Fruit fly (Drosophila melanogaster) whole organism, embryonic: ENCODE results near the gene Dhdds.
A peak's percentile ranks its signal among the peaks of the same experiment; 100 is the strongest.

Source experiments
- Antp ChIP-seq: fragments of 200-800 bp; sonication (Bioruptor generic); optimal IDR thresholded peaks from 3 replicates; lab custom pipeline; 2016; ENCODE audit warnings: missing biosample characterization, missing genetic modification characterization
- CG1024 ChIP-seq: fragments of 200-800 bp; sonication (Bioruptor generic); IDR thresholded peaks from 2 replicates; pipeline ENCODE4 v1.3.6; 2022; ENCODE audit warnings: missing biosample characterization, missing genetic modification characterization
- CG10321 ChIP-seq: fragments of 200-800 bp; sonication (Bioruptor generic); IDR thresholded peaks from 2 replicates; pipeline ENCODE4 v1.3.6; 2022; ENCODE audit warnings: missing biosample characterization, missing genetic modification characterization
- CG13775 ChIP-seq: fragments of 200-800 bp; sonication (Bioruptor generic); optimal IDR thresholded peaks from 3 replicates; lab custom pipeline; 2017; ENCODE audit warnings: missing biosample characterization, mild to moderate bottlenecking, missing genetic modification characterization
- CG15479 ChIP-seq: fragments of 200-800 bp; sonication (Bioruptor generic); optimal IDR thresholded peaks from 3 replicates; lab custom pipeline; 2019; ENCODE audit warnings: missing biosample characterization, mild to moderate bottlenecking, missing genetic modification characterization, moderate library complexity
- CG17912 ChIP-seq: fragments of 200-800 bp; sonication (Bioruptor generic); optimal IDR thresholded peaks from 2 replicates; lab custom pipeline; 2018; ENCODE audit warnings: missing biosample characterization, mild to moderate bottlenecking, missing genetic modification characterization
- CG18011 ChIP-seq: fragments of 200-800 bp; sonication (Bioruptor generic); optimal IDR thresholded peaks from 2 replicates; lab custom pipeline; 2017; ENCODE audit warnings: missing biosample characterization, missing genetic modification characterization, mild to moderate bottlenecking, moderate library complexity, missing genotype
- CG2120 ChIP-seq: fragments of 200-800 bp; sonication (Bioruptor generic); optimal IDR thresholded peaks from 3 replicates; lab custom pipeline; 2016; ENCODE audit warnings: missing biosample characterization, missing genetic modification characterization
- CG2678 ChIP-seq: fragments of 200-800 bp; sonication (Bioruptor generic); optimal IDR thresholded peaks from 3 replicates; lab custom pipeline; 2019; ENCODE audit warnings: missing biosample characterization, mild to moderate bottlenecking, missing genetic modification characterization, moderate library complexity
- CG34224 ChIP-seq: fragments of 200-800 bp; sonication (Bioruptor generic); IDR thresholded peaks from 3 replicates; pipeline ENCODE4 v1.3.6; 2022; ENCODE audit warnings: missing biosample characterization, missing genetic modification characterization; ENCODE audit not compliant: partially characterized antibody
- CG3847 ChIP-seq: fragments of 200-800 bp; sonication (Bioruptor generic); IDR thresholded peaks from 2 replicates; pipeline ENCODE4 v1.3.6; 2022; ENCODE audit warnings: missing biosample characterization, missing genetic modification characterization
- CG3995 ChIP-seq: fragments of 200-800 bp; sonication (Bioruptor generic); optimal IDR thresholded peaks from 3 replicates; lab custom pipeline; 2016; ENCODE audit warnings: missing biosample characterization, missing genetic modification characterization
- CG5180 ChIP-seq: fragments of 200-800 bp; sonication (Bioruptor generic); optimal IDR thresholded peaks from 3 replicates; lab custom pipeline; 2017; ENCODE audit warnings: missing biosample characterization, missing genetic modification characterization, mild to moderate bottlenecking, moderate library complexity, missing genetic modification reagents
- CG6689 ChIP-seq: fragments of 200-800 bp; sonication (Bioruptor generic); IDR thresholded peaks from 2 replicates; pipeline ENCODE4 v1.3.6; 2022; ENCODE audit warnings: missing biosample characterization, missing genetic modification characterization
- CG6765 ChIP-seq: fragments of 200-800 bp; sonication (Bioruptor generic); optimal IDR thresholded peaks from 3 replicates; lab custom pipeline; 2017; ENCODE audit warnings: missing biosample characterization, mild to moderate bottlenecking, missing genetic modification characterization
- CG6813 ChIP-seq: fragments of 200-800 bp; sonication (Bioruptor generic); optimal IDR thresholded peaks from 2 replicates; lab custom pipeline; 2017; ENCODE audit warnings: missing biosample characterization, missing genetic modification characterization, mild to moderate bottlenecking, moderate library complexity, missing genetic modification reagents
- CG7357 ChIP-seq: fragments of 200-800 bp; sonication (Bioruptor generic); IDR thresholded peaks from 3 replicates; pipeline ENCODE4 v1.3.6; 2022; ENCODE audit warnings: missing biosample characterization, missing genetic modification characterization
- CG7987 ChIP-seq: fragments of 200-800 bp; sonication (Bioruptor generic); optimal IDR thresholded peaks from 2 replicates; lab custom pipeline; 2018; ENCODE audit warnings: missing biosample characterization, mild to moderate bottlenecking, missing genetic modification characterization, moderate library complexity
- CG8281 ChIP-seq: fragments of 200-800 bp; sonication (Bioruptor generic); optimal IDR thresholded peaks from 2 replicates; lab custom pipeline; 2018; ENCODE audit warnings: missing biosample characterization, mild to moderate bottlenecking, missing genetic modification characterization, moderate library complexity
- CG8290 ChIP-seq, 3 experiments: fragments of 200-800 bp; sonication (Bioruptor generic); optimal IDR thresholded peaks; 2 replicates each; lab custom pipeline; 2016 to 2019; ENCODE audit warnings: missing biosample characterization in 3 of 3, missing genetic modification characterization in 3 of 3, mild to moderate bottlenecking in 2 of 3, moderate library complexity in 1 of 3
- CG8944 ChIP-seq: fragments of 200-800 bp; sonication (Bioruptor generic); optimal IDR thresholded peaks from 3 replicates; lab custom pipeline; 2016; ENCODE audit warnings: missing biosample characterization, missing genetic modification characterization
- Doc2 ChIP-seq: fragments of 200-800 bp; sonication (Bioruptor generic); IDR thresholded peaks from 2 replicates; pipeline ENCODE4 v1.3.6; 2022; ENCODE audit warnings: missing biosample characterization, missing genetic modification characterization
- Drgx ChIP-seq: fragments of 200-800 bp; sonication (Bioruptor generic); IDR thresholded peaks from 2 replicates; pipeline ENCODE4 v1.3.6; 2022; ENCODE audit warnings: missing biosample characterization, missing genetic modification characterization
- E2f2 ChIP-seq: fragments of 200-800 bp; sonication (Bioruptor generic); IDR thresholded peaks from 2 replicates; pipeline ENCODE4 v1.3.6; 2022; ENCODE audit warnings: missing biosample characterization, missing genetic modification characterization
- Eip74EF ChIP-seq, 2 experiments: fragments of 200-800 bp in 1 of 2; fragments of >200 bp in 1 of 2; sonication (Bioruptor generic) in 1 of 2; optimal IDR thresholded peaks; 2 replicates each; lab custom pipeline; 2017 to 2019; ENCODE audit warnings: missing biosample characterization in 2 of 2, missing genetic modification characterization in 2 of 2, mild to moderate bottlenecking in 1 of 2, moderate library complexity in 1 of 2
- Elba2 ChIP-seq: fragments of 200-800 bp; sonication (Bioruptor generic); optimal IDR thresholded peaks from 3 replicates; lab custom pipeline; 2016; ENCODE audit warnings: missing biosample characterization, missing genetic modification characterization
- Ets65A ChIP-seq: fragments of 200-800 bp; sonication (Bioruptor generic); peaks from one replicate; lab custom pipeline; 2016; ENCODE audit warnings: missing biosample characterization, missing genetic modification characterization
- Hr78 ChIP-seq, 2 experiments: fragments of 200-800 bp in 1 of 2; fragments of >200 bp in 1 of 2; sonication (Bioruptor generic) in 1 of 2; optimal IDR thresholded peaks; 2 replicates each; lab custom pipeline; 2017 to 2019; ENCODE audit warnings: missing biosample characterization in 2 of 2, missing genetic modification characterization in 2 of 2, mild to moderate bottlenecking in 1 of 2, moderate library complexity in 1 of 2
- Lpt ChIP-seq: fragments of >200 bp; optimal IDR thresholded peaks from 2 replicates; lab custom pipeline; 2018; ENCODE audit warnings: missing biosample characterization, missing genetic modification characterization
- Max ChIP-seq: fragments of 200-800 bp; sonication (Bioruptor generic); optimal IDR thresholded peaks from 2 replicates; lab custom pipeline; 2016; ENCODE audit warnings: missing biosample characterization, mild to moderate bottlenecking, missing genetic modification characterization
- Mes4 ChIP-seq: fragments of 200-800 bp; sonication (Bioruptor generic); optimal IDR thresholded peaks from 2 replicates; lab custom pipeline; 2016; ENCODE audit warnings: missing biosample characterization, missing genetic modification characterization
- Ravus ChIP-seq: fragments of 200-800 bp; sonication (Bioruptor generic); IDR thresholded peaks from 2 replicates; pipeline ENCODE4 v1.3.6; 2022; ENCODE audit warnings: missing biosample characterization, missing genetic modification characterization
- Stat92E ChIP-seq, 3 experiments: fragments of >200 bp in 2 of 3; fragments of 200-800 bp in 1 of 3; sonication (Bioruptor generic) in 1 of 3; optimal IDR thresholded peaks; 2 replicates each; lab custom pipeline; 2017 to 2019; ENCODE audit warnings: missing biosample characterization in 3 of 3, missing genetic modification characterization in 3 of 3, mild to moderate bottlenecking in 1 of 3, moderate library complexity in 1 of 3
- TFAM ChIP-seq: fragments of 200-800 bp; sonication (Bioruptor generic); optimal IDR thresholded peaks from 2 replicates; lab custom pipeline; 2017; ENCODE audit warnings: missing biosample characterization, missing genetic modification characterization, inconsistent platforms
- Trl ChIP-seq, 3 experiments: fragments of >200 bp in 2 of 3; fragments of 200-800 bp in 1 of 3; sonication (Bioruptor generic) in 1 of 3; optimal IDR thresholded peaks; 2 replicates in 1 of 3; 3 replicates in 2 of 3; lab custom pipeline; 2016 to 2017; ENCODE audit warnings: missing biosample characterization in 1 of 3, missing genetic modification characterization in 1 of 3
- Vsx1 ChIP-seq: fragments of 200-800 bp; sonication (Bioruptor generic); optimal IDR thresholded peaks from 2 replicates; lab custom pipeline; 2017; ENCODE audit warnings: missing biosample characterization, mild to moderate bottlenecking, missing genetic modification characterization, missing genetic modification reagents
- YL-1 ChIP-seq: fragments of 200-800 bp; sonication (Bioruptor generic); optimal IDR thresholded peaks from 3 replicates; lab custom pipeline; 2017; ENCODE audit warnings: missing biosample characterization, mild to moderate bottlenecking, missing genetic modification characterization
- bsh ChIP-seq, 2 experiments: fragments of 200-800 bp; sonication (Bioruptor generic); optimal IDR thresholded peaks; 2 replicates each; lab custom pipeline; 2017 to 2018; ENCODE audit warnings: mild to moderate bottlenecking in 2 of 2, missing biosample characterization in 2 of 2, missing genetic modification characterization in 2 of 2, moderate library complexity in 1 of 2
- cg ChIP-seq: fragments of 200-800 bp; sonication (Bioruptor generic); optimal IDR thresholded peaks from 3 replicates; lab custom pipeline; 2019; ENCODE audit warnings: missing biosample characterization, mild to moderate bottlenecking, missing genetic modification characterization, moderate library complexity
- fd96Cb ChIP-seq: fragments of 200-800 bp; sonication (Bioruptor generic); optimal IDR thresholded peaks from 2 replicates; lab custom pipeline; 2018; ENCODE audit warnings: missing biosample characterization, mild to moderate bottlenecking, missing genetic modification characterization, moderate library complexity
- hb ChIP-seq: fragments of 200-800 bp; sonication (Bioruptor generic); IDR thresholded peaks from 3 replicates; pipeline ENCODE4 v1.3.6; 2022; ENCODE audit warnings: missing biosample characterization, missing genetic modification characterization; ENCODE audit not compliant: partially characterized antibody
- hkb ChIP-seq, 2 experiments: fragments of 200-800 bp in 1 of 2; fragments of >200 bp in 1 of 2; sonication (Bioruptor generic) in 1 of 2; IDR thresholded peaks in 1 of 2; optimal IDR thresholded peaks in 1 of 2; 2 replicates each; pipeline versions ENCODE4 v1.3.6 to Lab custom; 2017 to 2022; ENCODE audit warnings: missing biosample characterization in 1 of 2, missing genetic modification characterization in 1 of 2
- maf-S ChIP-seq: fragments of 200-800 bp; sonication (Bioruptor generic); optimal IDR thresholded peaks from 2 replicates; lab custom pipeline; 2016; ENCODE audit warnings: missing biosample characterization, missing genetic modification characterization
- odd ChIP-seq: fragments of 200-800 bp; sonication (Bioruptor generic); optimal IDR thresholded peaks from 2 replicates; lab custom pipeline; 2017; ENCODE audit warnings: missing biosample characterization, mild to moderate bottlenecking, missing genetic modification characterization
- otp ChIP-seq: fragments of 200-800 bp; sonication (Bioruptor generic); IDR thresholded peaks from 3 replicates; pipeline ENCODE4, ENCODE4 v1.3.6; 2022; ENCODE audit warnings: missing biosample characterization, missing genetic modification characterization
- peb ChIP-seq: fragments of 200-800 bp; sonication (Bioruptor generic); IDR thresholded peaks from 2 replicates; pipeline ENCODE4 v1.3.6; 2022; ENCODE audit warnings: missing biosample characterization, missing genetic modification characterization
- shn ChIP-seq: fragments of 200-800 bp; sonication (Bioruptor generic); optimal IDR thresholded peaks from 3 replicates; lab custom pipeline; 2016; ENCODE audit warnings: missing biosample characterization, missing genetic modification characterization
- trh ChIP-seq: fragments of 200-800 bp; sonication (Bioruptor generic); optimal IDR thresholded peaks from 2 replicates; lab custom pipeline; 2016; ENCODE audit warnings: missing biosample characterization, missing genetic modification characterization
- zfh1 ChIP-seq: fragments of 200-800 bp; sonication (Bioruptor generic); IDR thresholded peaks from 3 replicates; pipeline ENCODE4 v1.3.6; 2022; ENCODE audit warnings: missing biosample characterization, missing genetic modification characterization

Dhdds gene

DNA sequence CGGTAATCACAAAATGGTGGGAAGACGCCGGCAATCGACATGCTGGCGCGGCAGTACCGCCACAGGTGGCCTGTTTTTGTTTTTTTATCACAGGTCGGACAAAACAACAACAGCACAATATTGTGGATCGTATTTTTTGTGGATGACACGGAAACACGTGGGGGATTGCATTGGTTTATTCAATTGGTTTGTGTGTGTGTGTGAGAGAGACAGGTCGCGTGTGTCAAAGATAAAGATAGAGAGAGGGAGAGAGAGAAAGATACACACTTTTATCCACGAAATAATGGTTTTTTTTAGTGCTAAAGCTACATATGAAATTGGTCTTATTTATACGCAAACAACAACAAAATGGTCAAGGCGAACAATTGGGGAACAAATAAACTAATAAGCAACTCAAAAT, 25.9 kb upstream of the Dhdds start (continued):
- TF ChIP-seq Stat92E (GFP tag; optimal IDR thresholded peaks at IDR 0.05; lab: Kevin White, UChicago) (no peak), Drgx (GFP tag; lab: Robert Waterston, UW) (peak; percentile 20; the same call in 1 of the 2 replicates), trh (GFP tag; lab: Kevin White, UChicago) (no peak), Mes4 (no peak), CG13775 (GFP tag; lab: Kevin White, UChicago) (no peak), Ets65A (GFP tag; lab: Kevin White, UChicago) (no peak), CG2120 (no peak), CG8281 (no peak), Hr78 (GFP tag; optimal IDR thresholded peaks at IDR 0.05; lab: Kevin White, UChicago) (peak in 1 of 2 experiments; percentile 22), CG5180 (no peak), CG3995 (GFP tag; lab: Kevin White, UChicago) (no peak), E2f2 (GFP tag; lab: Robert Waterston, UW) (no peak), hkb (optimal IDR thresholded peaks at IDR 0.05; lab: Kevin White, UChicago) (no peak), hkb (GFP tag; IDR thresholded peaks at IDR 0.05; lab: Robert Waterston, UW) (no peak), Eip74EF (GFP tag; optimal IDR thresholded peaks at IDR 0.05; lab: Kevin White, UChicago) (no peak), TFAM (GFP tag; lab: Kevin White, UChicago) (no peak), Ravus (no peak), fd96Cb (no peak), shn (GFP tag; lab: Kevin White, UChicago) (no peak), CG17912 (GFP tag; lab: Kevin White, UChicago) (no peak), cg (GFP tag; lab: Kevin White, UChicago) (peak; percentile 77), CG8944 (GFP tag; lab: Kevin White, UChicago) (no peak), CG2678 (tag; lab: Kevin White, UChicago) (no peak), CG6765 (GFP tag; lab: Kevin White, UChicago) (no peak), odd (no peak), otp (GFP tag; lab: Robert Waterston, UW) (no peak), Trl (optimal IDR thresholded peaks at IDR 0.05; lab: Kevin White, UChicago) (peak; percentile 35 to 50), Trl (GFP tag; optimal IDR thresholded peaks at IDR 0.05; lab: Kevin White, UChicago) (no peak), CG7987 (no peak), CG18011 (GFP tag; lab: Kevin White, UChicago) (no peak), Vsx1 (GFP tag; lab: Kevin White, UChicago) (no peak), YL-1 (peak; percentile 2), zfh1 (GFP tag; lab: Robert Waterston, UW) (no peak), CG1024 (GFP tag; lab: Robert Waterston, UW) (no peak), CG8290 (GFP tag; optimal IDR thresholded peaks at IDR 0.05; lab: Kevin White, UChicago) (no peak), CG8290 (tag; optimal IDR thresholded peaks at IDR 0.05; lab: Kevin White, UChicago) (no peak), CG15479 (GFP tag; lab: Kevin White, UChicago) (peak; percentile 41), CG6813 (GFP tag; lab: Kevin White, UChicago) (no peak), maf-S (GFP tag; lab: Kevin White, UChicago) (no peak), Antp (GFP tag; lab: Kevin White, UChicago) (no peak), Lpt (no peak), CG34224 (no peak), Doc2 (GFP tag; lab: Robert Waterston, UW) (no peak), CG3847 (GFP tag; lab: Robert Waterston, UW) (no peak), bsh (GFP tag; optimal IDR thresholded peaks at IDR 0.05; lab: Kevin White, UChicago) (peak in 1 of 2 experiments; percentile 8), hb (GFP tag; lab: Robert Waterston, UW) (no peak), CG7357 (GFP tag; lab: Robert Waterston, UW) (no peak), CG10321 (GFP tag; lab: Robert Waterston, UW) (peak; percentile 68), Max (peak; percentile 56), CG6689 (no peak), peb (GFP tag; lab: Robert Waterston, UW) (no peak), Elba2 (no peak)
